Worm (Caenorhabditis elegans): ENCODE data around the gene T01C1.4.

The T01C1.4 gene

DNA sequence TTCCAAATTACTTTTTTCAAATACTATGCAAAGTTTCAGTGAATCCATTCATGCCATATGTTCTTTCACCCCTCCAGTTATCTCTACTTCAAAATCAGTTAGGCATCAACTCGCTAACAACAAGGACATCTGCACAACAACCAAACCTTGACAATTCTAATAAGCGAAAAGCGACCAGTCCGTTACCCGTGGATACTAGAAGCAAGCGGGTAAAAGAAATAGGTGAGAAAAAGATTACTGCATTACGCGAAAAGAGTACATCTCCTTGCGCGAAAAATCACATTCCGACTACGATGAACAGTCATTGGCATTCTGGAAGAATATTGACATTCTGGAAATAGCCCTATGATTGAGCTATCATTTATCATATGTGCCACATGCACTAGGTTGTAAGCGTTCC is 39.3 kb upstream of the T01C1.4 start (continued):
- no peak for TF ChIP-seq blmp-1 (tag; optimal IDR thresholded peaks at IDR 0.05)

DNA sequence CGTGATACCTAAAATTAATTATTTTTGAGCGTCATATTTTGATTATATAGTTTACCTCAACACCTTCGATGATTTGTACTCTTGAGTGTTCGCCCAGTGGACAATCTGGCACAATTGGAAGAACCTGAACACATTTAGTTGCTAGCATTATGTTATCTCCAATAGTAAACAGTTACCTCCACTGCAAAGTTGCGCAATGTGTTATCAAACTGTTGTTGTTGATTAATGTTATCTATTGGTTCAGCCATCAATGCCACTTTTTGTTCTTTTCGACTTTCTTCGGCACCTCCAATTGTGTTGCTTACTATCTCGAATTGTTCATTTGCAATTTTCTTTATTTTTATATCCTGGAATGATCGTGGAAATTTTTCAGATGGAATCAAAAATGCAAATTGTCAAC is 37.6 kb upstream of the T01C1.4 start:
- TF ChIP-seq swsn-7 (tag; optimal IDR thresholded peaks at IDR 0.05) (no peak), mep-1 (tag; optimal IDR thresholded peaks at IDR 0.05) (no peak), dpl-1 (GFP tag; optimal IDR thresholded peaks at IDR 0.05) (no peak), sptf-1 (tag; optimal IDR thresholded peaks at IDR 0.05) (no peak), ceh-90 (tag; optimal IDR thresholded peaks at IDR 0.05) (no peak), vab-15 (tag; optimal IDR thresholded peaks at IDR 0.05) (no peak), ceh-82 (tag; optimal IDR thresholded peaks at IDR 0.05) (no peak), nhr-71 (tag; optimal IDR thresholded peaks at IDR 0.05) (no peak)

DNA sequence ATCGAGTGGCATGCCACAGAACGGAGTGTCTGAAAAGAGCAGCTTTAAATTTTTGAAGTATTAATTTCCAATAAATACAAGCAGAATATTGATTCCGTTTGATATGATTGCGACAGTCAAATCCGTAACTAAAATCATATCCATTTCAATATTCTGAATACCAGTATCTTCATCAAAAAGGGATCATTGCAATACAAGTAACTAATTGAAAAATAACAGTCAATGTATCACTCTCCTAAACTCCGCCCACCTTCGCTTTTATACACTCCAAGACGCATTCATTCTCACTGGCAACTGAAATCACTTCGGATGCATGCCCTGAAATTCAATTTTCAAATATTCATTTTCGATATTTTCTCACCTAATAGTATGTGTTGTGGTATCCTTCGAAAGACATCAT is 36.5 kb upstream of the T01C1.4 start, which contains the start of gene R07A4.3:
R07A4.3 (plus strand) TSS at position 301 of the 400 bp plus-strand sequence.
- no peak for TF ChIP-seq hlh-17 (GFP tag; optimal IDR thresholded peaks at IDR 0.05; ENCODE audit: borderline replicate concordance)
- no peak for TF ChIP-seq elt-2 (tag; optimal IDR thresholded peaks at IDR 0.05)
- TF ChIP-seq ceh-88 (GFP tag; IDR thresholded peaks at IDR 0.05): no peak
- no peak for TF ChIP-seq F16B12.6 (tag; optimal IDR thresholded peaks at IDR 0.05)
- no peak for TF ChIP-seq unc-86 (tag; optimal IDR thresholded peaks at IDR 0.05)
- no peak for TF ChIP-seq tbx-2 (tag; optimal IDR thresholded peaks at IDR 0.05)
- no peak for TF ChIP-seq nhr-20 (tag; optimal IDR thresholded peaks at IDR 0.05)
- no peak for TF ChIP-seq sptf-1 (tag; optimal IDR thresholded peaks at IDR 0.05)
- TF ChIP-seq sox-4 (tag; optimal IDR thresholded peaks at IDR 0.05): no peak
- TF ChIP-seq mab-9 (GFP tag; IDR thresholded peaks at IDR 0.05): no peak
- TF ChIP-seq ceh-8 (GFP tag; optimal IDR thresholded peaks at IDR 0.05): no peak
- TF ChIP-seq lir-3 (tag; optimal IDR thresholded peaks at IDR 0.05; ENCODE audit: poor library complexity): no peak
- no peak for TF ChIP-seq aly-2 (tag; optimal IDR thresholded peaks at IDR 0.05)
- no peak for TF ChIP-seq mep-1 (tag; optimal IDR thresholded peaks at IDR 0.05)
- no peak for TF ChIP-seq pag-3 (tag; optimal IDR thresholded peaks at IDR 0.05; ENCODE audit: borderline replicate concordance, insufficient read depth)

DNA sequence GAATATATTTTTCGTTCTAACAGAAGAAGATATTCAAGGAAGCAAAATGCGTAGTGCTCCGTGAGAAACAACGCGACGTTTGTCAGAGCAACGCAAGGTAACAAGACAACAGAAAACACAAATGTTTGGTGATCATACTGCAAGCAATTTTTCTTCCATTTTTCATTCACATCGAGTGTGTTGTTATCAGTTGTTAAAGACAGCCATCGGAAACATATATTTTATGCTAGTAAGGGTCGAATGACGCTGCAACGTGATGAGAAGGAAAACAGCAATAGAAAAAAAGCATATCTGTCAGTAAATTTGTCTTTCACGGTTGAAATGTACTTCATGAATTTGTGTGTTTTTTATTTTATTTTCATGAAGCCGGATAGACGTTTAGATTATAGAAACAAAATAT is 31.2 kb upstream of the T01C1.4 start:
- peak; percentile 42 for TF ChIP-seq elt-2 (tag; optimal IDR thresholded peaks at IDR 0.05)
- no peak for TF ChIP-seq efl-3 (GFP tag; optimal IDR thresholded peaks at IDR 0.05)
- peak in 1 of 2 experiments; percentile 7 for TF ChIP-seq lin-35 (GFP tag; optimal IDR thresholded peaks at IDR 0.05)
- no peak for TF ChIP-seq dsc-1 (tag; optimal IDR thresholded peaks at IDR 0.05)
- TF ChIP-seq C16A3.4 (tag; optimal IDR thresholded peaks at IDR 0.05): no peak
- no peak for TF ChIP-seq unc-98 (GFP tag; IDR thresholded peaks at IDR 0.05)

DNA sequence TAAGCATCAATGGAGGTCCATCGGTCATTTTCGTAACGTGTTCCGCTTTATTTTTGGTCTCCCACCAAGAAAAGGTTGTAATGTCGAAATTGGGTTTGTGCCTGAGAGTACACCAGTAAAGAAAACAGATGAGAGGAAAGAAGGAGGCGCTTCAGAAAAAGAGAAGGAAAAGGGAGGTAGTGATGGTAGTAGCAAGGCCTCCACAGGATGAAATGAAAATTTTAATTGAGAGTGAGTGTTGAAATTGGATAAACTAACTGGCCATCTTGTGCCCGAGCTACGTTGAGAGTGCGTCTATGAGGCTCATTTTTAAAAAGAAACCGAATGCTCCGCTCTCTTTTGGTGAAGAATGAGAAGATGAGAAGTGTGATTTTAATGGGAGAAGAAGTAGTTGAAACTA is 29.5 kb upstream of the T01C1.4 start, which contains the start of gene R07A4.2:
R07A4.2 (minus strand) TSS at position 101 of the 400 bp plus-strand sequence.
- TF ChIP-seq ztf-4 (tag; optimal IDR thresholded peaks at IDR 0.05) (no peak), rnt-1 (tag; optimal IDR thresholded peaks at IDR 0.05) (no peak), nhr-20 (tag; optimal IDR thresholded peaks at IDR 0.05) (no peak), nhr-90 (tag; optimal IDR thresholded peaks at IDR 0.05; ENCODE audit: poor library complexity) (no peak)

DNA sequence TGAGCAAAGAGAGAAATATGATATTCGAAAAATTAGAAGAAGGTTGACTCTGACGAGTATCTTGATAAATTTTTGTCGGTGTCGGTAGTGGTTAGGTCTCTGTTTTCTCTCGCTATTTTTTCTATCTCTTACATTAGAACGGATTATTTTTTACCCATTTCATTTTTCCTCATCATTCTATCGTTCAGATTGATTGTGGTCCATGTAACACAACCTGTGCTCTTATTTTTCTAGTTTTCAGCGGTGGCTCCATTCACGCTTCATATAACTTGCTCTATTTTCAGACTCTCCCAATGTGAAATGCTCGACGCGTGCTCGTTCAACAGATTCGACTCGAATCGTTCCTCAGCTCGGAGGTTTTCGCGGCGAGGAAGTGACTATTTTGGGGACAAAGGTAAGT is 17.1 kb upstream of the T01C1.4 start, which contains the start of gene egl-36:
egl-36 (plus strand) TSS at position 301 of the 400 bp plus-strand sequence.
- no peak for TF ChIP-seq dsc-1 (tag; optimal IDR thresholded peaks at IDR 0.05)
- no peak for TF ChIP-seq ces-1 (GFP tag; optimal IDR thresholded peaks at IDR 0.05)
- TF ChIP-seq elt-2 (tag; optimal IDR thresholded peaks at IDR 0.05): no peak
- no peak for TF ChIP-seq sox-4 (tag; optimal IDR thresholded peaks at IDR 0.05)
- TF ChIP-seq nhr-77 (tag; optimal IDR thresholded peaks at IDR 0.05): no peak
- no peak for TF ChIP-seq mab-9 (GFP tag; IDR thresholded peaks at IDR 0.05)
- no peak for TF ChIP-seq unc-62 (GFP tag; optimal IDR thresholded peaks at IDR 0.05)
- no peak for TF ChIP-seq lin-14 (GFP tag; optimal IDR thresholded peaks at IDR 0.05)
- no peak for TF ChIP-seq nhr-11 (tag; optimal IDR thresholded peaks at IDR 0.05)
- no peak for TF ChIP-seq snu-23 (GFP tag; optimal IDR thresholded peaks at IDR 0.05)
- no peak for TF ChIP-seq nhr-237 (tag; optimal IDR thresholded peaks at IDR 0.05)
- TF ChIP-seq hlh-4 (tag; optimal IDR thresholded peaks at IDR 0.05): no peak
- TF ChIP-seq mef-2 (tag; optimal IDR thresholded peaks at IDR 0.05): no peak
- TF ChIP-seq rnt-1 (tag; optimal IDR thresholded peaks at IDR 0.05): no peak
